Worm (Caenorhabditis elegans) whole organism, young adult: ENCODE data around the gene inx-3.

Source experiments
- Y67H2A.10 ChIP-seq: fragments of 200-800 bp; sonication (Bioruptor generic); conservative IDR thresholded peaks from 2 replicates; pipeline ENCODE4 v1.3.6; 2022; ENCODE audit warnings: missing genetic modification reagents, missing genetic modification characterization, missing compliant biosample characterization
- dpl-1 ChIP-seq: fragments of 150-350 bp; optimal IDR thresholded peaks from 2 replicates; lab custom pipeline; 2014; ENCODE audit warnings: missing biosample characterization, missing genetic modification reagents, missing genetic modification characterization
- fkh-3 ChIP-seq: sonication (generic microtip); optimal IDR thresholded peaks from 2 replicates; lab custom pipeline; 2016; ENCODE audit warnings: mild to moderate bottlenecking, missing genetic modification characterization, missing compliant biosample characterization
- madf-10 ChIP-seq: sonication (generic microtip); optimal IDR thresholded peaks from 2 replicates; lab custom pipeline; 2016; ENCODE audit warnings: mild to moderate bottlenecking, missing genetic modification characterization, missing compliant biosample characterization
- madf-8 ChIP-seq: fragments of 200-800 bp; sonication (Bioruptor generic); conservative IDR thresholded peaks from 2 replicates; pipeline ENCODE4 v1.3.6; 2022; ENCODE audit warnings: missing genetic modification reagents, missing genetic modification characterization, missing compliant biosample characterization
- nfya-2 ChIP-seq: fragments of 200-800 bp; sonication (Bioruptor generic); IDR thresholded peaks from 2 replicates; pipeline ENCODE4 v1.3.6; 2022; ENCODE audit warnings: missing genetic modification reagents, missing genetic modification characterization, missing compliant biosample characterization
- pha-4 ChIP-seq: fragments of 150-350 bp; sonication (generic microtip); optimal IDR thresholded peaks from 2 replicates; lab custom pipeline; 2014; ENCODE audit warnings: missing biosample characterization, missing genetic modification reagents, missing genetic modification characterization
- snpc-1.1 ChIP-seq: sonication (generic microtip); optimal IDR thresholded peaks from 2 replicates; lab custom pipeline; 2017; ENCODE audit warnings: missing genetic modification characterization, mild to moderate bottlenecking, missing compliant biosample characterization, antibody characterized with exemption, moderate library complexity, missing genotype, missing genetic modification reagents; ENCODE audit not compliant: insufficient read depth
- snpc-4 ChIP-seq, 5 experiments: fragments of 150-350 bp in 1 of 5; sonication (generic microtip) in 4 of 5; optimal IDR thresholded peaks; 2 replicates each; lab custom pipeline; 2014 to 2018; ENCODE audit warnings: missing genetic modification characterization in 5 of 5, missing biosample characterization in 3 of 5, antibody characterized with exemption in 2 of 5, mild to moderate bottlenecking in 2 of 5, missing compliant biosample characterization in 2 of 5, missing genotype in 2 of 5, moderate library complexity in 2 of 5, missing genetic modification reagents in 1 of 5
- unc-62 ChIP-seq: fragments of 150-350 bp; optimal IDR thresholded peaks from 2 replicates; lab custom pipeline; 2014; ENCODE audit warnings: missing biosample characterization, missing genetic modification reagents, missing genetic modification characterization

DNA sequence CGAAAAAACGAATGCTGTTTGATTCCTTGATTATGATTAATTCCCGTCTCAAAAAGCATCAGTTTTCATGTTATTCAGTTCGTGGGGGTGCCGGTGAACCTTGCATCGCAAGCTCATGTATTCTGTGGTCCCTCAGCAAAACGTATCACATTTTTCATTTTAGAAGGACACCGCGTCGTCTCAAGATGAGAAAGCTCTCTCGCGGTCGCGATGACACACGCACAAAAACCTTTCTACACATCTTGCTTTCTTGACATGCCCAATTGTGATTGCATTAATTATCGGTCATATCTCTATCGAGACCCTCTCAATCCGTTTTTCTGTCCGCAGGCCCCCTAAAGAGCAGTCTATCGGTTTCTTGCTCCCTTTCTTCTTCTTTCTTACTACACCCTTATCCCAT is 39.8 kb upstream of the inx-3 start:
- TF ChIP-seq fkh-3 (tag; lab: Kevin White, UChicago) (no peak), snpc-4 (GFP tag; optimal IDR thresholded peaks at IDR 0.05; lab: Kevin White, UChicago) (no peak), snpc-4 (tag; optimal IDR thresholded peaks at IDR 0.05; lab: Kevin White, UChicago) (no peak), dpl-1 (GFP tag; lab: Kevin White, UChicago) (no peak), pha-4 (no peak), unc-62 (no peak), madf-8 (GFP tag; lab: Robert Waterston, UW) (no peak), snpc-1.1 (tag; lab: Kevin White, UChicago) (no peak), nfya-2 (GFP tag; lab: Robert Waterston, UW) (no peak), Y67H2A.10 (no peak), madf-10 (tag; lab: Kevin White, UChicago) (no peak)
